Worm (Caenorhabditis elegans): ENCODE results near the gene nhr-189.

Gene nhr-189

DNA sequence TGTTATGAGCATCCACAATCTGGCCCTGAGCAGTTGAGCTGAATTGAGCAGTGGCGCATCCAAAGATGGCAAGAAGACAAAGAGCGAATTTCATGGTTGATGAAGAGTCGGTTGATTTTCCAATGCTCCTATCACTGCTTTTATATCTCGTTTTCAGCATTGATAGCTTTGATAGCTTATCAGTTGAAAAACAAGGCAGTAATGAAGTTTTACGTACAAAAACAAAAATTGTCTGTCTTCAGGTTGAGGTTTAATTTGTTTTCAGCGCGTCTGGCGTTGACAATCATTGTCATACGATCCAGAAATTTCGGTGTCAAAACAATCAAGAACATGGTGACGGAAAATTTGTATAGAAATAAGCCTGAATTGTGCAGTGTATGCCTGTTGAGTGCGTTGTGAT lies 48.5 kb downstream of the nhr-189 start, which contains the start of gene scl-13:
scl-13 (minus strand) TSS at position 101 of the 400 bp plus-strand sequence.
- TF ChIP-seq eyg-1 (tag; optimal IDR thresholded peaks at IDR 0.05) (no peak), pax-1 (tag; optimal IDR thresholded peaks at IDR 0.05) (no peak), sdc-2 (tag; optimal IDR thresholded peaks at IDR 0.05) (no peak), gmeb-2 (tag; optimal IDR thresholded peaks at IDR 0.05) (no peak), pat-9 (tag; optimal IDR thresholded peaks at IDR 0.05) (no peak), ceh-48 (tag; optimal IDR thresholded peaks at IDR 0.05) (no peak), ceh-6 (GFP tag; optimal IDR thresholded peaks at IDR 0.05) (no peak), ceh-14 (tag; optimal IDR thresholded peaks at IDR 0.05) (no peak)

- no peak for TF ChIP-seq ceh-18 (tag; optimal IDR thresholded peaks at IDR 0.05)
- no peak for TF ChIP-seq fkh-10 (GFP tag; optimal IDR thresholded peaks at IDR 0.05)
- no peak for TF ChIP-seq K09A11.1 (tag; optimal IDR thresholded peaks at IDR 0.05; ENCODE audit: insufficient read depth)
- no peak for TF ChIP-seq ceh-9 (tag; optimal IDR thresholded peaks at IDR 0.05)
- TF ChIP-seq syd-9 (tag; optimal IDR thresholded peaks at IDR 0.05): no peak
- TF ChIP-seq C08G9.2 (tag; optimal IDR thresholded peaks at IDR 0.05): no peak
These were observed 50.0 kb downstream of the nhr-189 start for ce11 chrV:3810035-3810434.

All from whole organism, late embryonic.